Worm (Caenorhabditis elegans) whole organism, L4/young adult: ENCODE measurements around the gene rgs-10.

ENCODE experiments used
- W03F9.2 ChIP-seq: fragments of 150-350 bp; optimal IDR thresholded peaks from 2 replicates; lab custom pipeline; 2014; ENCODE audit warnings: missing biosample characterization, missing genetic modification characterization
- dao-5 ChIP-seq: sonication (generic microtip); optimal IDR thresholded peaks from 2 replicates; lab custom pipeline; 2016; ENCODE audit warnings: missing genotype, missing genetic modification characterization, moderate library complexity, missing compliant biosample characterization

ce11 chrX:14969615-14970014, 7.1 kb downstream of the rgs-10 start:
- TF ChIP-seq W03F9.2 (tag; lab: Kevin White, UChicago) (no peak), dao-5 (no peak)
